Fruit fly (Drosophila melanogaster) S2 (cell line): ENCODE data around the gene CG1571.

ENCODE experiments used
- CG8478 ChIP-seq: fragments of >200 bp; optimal IDR thresholded peaks from 2 replicates; lab custom pipeline; 2018
- CTCF ChIP-seq, 2 experiments: fragments of >200 bp; optimal IDR thresholded peaks; 2 replicates each; lab custom pipeline; 2018

Gene CG1571

dm6 chrX:8062180-8062480 lies 13.5 kb upstream of the CG1571 start:
- TF ChIP-seq CG8478 (lab: Kevin White, UChicago), result no peak
- TF ChIP-seq CTCF (optimal IDR thresholded peaks at IDR 0.05; lab: Kevin White, UChicago), result no peak

DNA sequence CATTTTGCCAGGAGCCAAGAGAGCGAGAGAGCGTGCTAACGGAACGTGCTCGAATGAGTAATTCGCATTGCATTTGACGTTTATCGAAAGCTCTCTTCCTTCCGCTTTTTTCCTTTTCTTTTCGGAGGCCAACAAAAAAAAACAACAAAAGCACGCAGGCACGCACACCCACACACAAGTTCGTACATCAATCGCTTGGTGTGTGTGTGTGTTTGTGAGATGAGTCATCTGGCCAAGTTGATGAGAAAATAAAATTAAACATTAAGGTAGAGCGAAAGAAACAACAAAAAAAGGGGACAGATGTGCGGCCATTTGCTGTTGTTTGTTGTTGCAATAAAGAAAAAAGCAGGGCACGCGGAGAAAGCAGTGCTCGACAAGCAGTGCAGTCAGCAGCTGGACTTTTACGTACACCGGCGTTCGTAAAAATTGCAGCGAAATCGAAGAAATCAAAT lies 12.4 kb upstream of the CG1571 start:
- TF ChIP-seq CTCF (optimal IDR thresholded peaks at IDR 0.05; lab: Kevin White, UChicago), result no peak
- no peak for TF ChIP-seq CG8478 (lab: Kevin White, UChicago)

DNA sequence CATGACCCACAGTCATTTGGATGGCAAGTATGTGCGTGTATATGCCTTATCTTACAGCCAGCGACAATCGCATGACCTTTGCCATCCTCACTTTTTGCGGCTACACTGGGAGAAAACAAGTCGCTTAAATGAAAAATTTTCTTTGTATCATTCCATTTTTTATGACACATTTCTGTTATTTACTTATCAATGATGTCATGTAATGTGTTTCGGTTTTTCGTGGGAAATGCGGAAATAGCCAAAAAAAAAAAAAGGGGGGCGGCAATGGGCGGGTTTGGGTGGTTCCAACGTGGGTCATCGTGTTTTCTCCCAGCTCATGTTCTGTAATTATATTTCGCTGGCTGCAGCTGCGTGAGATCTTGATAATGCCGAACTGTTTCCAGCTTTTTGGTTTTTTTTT lies 4.5 kb downstream of the CG1571 start:
- no peak for TF ChIP-seq CG8478 (lab: Kevin White, UChicago)
- TF ChIP-seq CTCF (optimal IDR thresholded peaks at IDR 0.05; lab: Kevin White, UChicago), result no peak

DNA sequence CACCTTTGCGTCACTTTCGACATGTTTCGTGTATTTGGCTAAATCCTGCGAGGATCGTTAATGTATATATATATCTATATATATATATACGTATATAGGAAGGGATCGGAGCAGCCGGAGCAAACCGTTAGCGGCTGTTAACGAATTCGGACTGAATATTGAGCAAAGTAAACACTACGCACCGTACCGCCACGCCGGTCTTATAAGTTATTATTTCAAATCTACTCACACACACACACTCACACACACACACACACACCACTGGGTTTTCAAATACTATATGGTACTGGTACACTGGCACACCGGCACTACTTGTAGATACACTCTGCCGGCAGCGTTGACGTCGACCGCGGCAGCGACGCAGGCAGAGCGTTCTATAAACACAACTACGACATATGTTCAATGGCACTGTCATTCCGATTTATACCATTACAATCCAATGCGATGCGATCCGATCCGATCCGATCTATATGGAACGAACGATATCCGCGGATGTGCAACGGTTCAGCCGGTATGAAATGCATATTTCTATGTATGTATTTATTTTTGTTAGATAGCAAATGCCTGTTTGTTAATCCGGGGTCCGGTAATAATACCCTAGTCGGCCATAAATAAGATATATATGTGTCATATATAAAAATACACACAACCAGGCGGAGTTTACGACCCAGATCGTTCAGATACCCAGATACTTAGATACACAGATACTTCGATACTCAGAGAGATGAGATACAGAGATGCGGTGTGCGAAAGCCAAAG lies 5.9 kb downstream of the CG1571 start, which contains the start of gene Ldsdh1:
TSS of gene Ldsdh1 (minus strand) at position 179 of the 759 bp plus-strand sequence.
- TF ChIP-seq CG8478 (lab: Kevin White, UChicago) (no peak), CTCF (optimal IDR thresholded peaks at IDR 0.05; lab: Kevin White, UChicago) (no peak)

dm6 chrX:8087113-8087512 lies 11.4 kb downstream of the CG1571 start, which contains the start of gene CG2256:
TSS of gene CG2256 (minus strand) at chrX:8087213.
- TF ChIP-seq CTCF (optimal IDR thresholded peaks at IDR 0.05; lab: Kevin White, UChicago) (no peak), CG8478 (lab: Kevin White, UChicago) (no peak)

dm6 chrX:8091017-8091620 lies 15.4 kb downstream of the CG1571 start:
- TF ChIP-seq CG8478 (lab: Kevin White, UChicago) (no peak), CTCF (optimal IDR thresholded peaks at IDR 0.05; lab: Kevin White, UChicago) (no peak)

- TF ChIP-seq CG8478 (lab: Kevin White, UChicago) (no peak), CTCF (optimal IDR thresholded peaks at IDR 0.05; lab: Kevin White, UChicago) (no peak)
Observed at dm6 chrX:8092075-8092682, 16.5 kb downstream of the CG1571 start.

DNA sequence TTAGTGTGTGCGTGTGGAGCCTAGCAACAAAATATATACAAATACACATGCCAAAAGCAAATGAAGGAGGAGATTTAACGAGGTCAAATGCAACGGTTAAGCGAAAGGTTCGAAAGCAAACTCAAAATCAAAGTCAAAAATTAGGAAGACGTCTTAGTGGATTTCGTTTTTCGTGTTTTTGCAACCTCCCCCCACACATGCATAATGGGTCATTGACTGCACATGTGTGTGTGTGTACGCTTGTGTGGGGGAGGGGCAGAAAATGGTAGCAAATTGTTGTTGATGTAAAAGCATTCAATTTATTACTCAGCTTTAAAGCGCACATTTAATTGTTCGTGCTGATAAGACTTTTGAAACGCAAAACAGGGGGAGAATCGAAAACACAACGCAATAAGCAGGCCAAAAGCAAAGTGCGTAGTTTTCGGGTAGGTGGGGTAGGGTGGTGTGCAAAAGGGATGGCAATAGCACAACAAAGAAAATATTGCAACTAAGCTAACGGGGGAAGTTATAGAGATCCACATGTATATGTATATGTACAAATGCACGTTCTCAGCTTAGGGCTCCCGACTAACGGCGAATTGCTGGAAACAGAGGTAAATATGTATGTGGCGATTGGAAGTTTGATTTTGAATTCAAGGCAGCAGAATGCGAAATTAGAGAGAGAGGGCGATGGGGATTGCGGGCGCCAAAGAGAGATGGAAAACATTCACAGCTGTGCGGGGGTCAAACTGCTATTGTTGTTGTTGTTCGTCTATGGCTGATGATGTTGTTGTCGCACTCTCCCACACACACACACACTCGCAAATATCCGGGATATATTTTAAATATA lies 17.4 kb downstream of the CG1571 start:
- TF ChIP-seq CG8478 (lab: Kevin White, UChicago) (no peak), CTCF (optimal IDR thresholded peaks at IDR 0.05; lab: Kevin White, UChicago) (no peak)

DNA sequence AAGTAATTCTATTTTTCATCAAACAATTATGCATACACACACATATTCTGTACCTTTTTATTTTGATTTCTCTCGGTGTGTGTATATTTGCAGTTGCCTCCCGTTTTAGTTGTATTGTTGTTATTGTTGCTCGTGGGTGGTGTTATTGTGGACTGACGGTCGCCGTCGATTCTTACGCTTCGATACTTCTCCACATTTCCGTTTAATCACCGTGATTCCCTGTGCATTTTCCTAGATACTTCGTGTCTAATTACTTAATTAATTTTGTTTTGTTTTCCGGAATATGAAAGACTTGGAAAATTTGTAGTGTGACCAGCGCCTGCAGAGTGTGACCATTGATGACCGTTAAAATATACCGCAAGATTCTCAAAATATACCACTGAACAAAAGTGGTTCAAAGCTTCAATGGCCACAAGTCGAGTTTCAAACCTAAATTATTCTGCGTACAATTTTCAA lies 18.1 kb downstream of the CG1571 start, which contains the start of gene UbcE2H:
TSS of gene UbcE2H (minus strand) at position 343 of the 456 bp plus-strand sequence.
- TF ChIP-seq CTCF (optimal IDR thresholded peaks at IDR 0.05; lab: Kevin White, UChicago) (peak in 1 of 2 experiments; percentile 50), CG8478 (lab: Kevin White, UChicago) (no peak)

DNA sequence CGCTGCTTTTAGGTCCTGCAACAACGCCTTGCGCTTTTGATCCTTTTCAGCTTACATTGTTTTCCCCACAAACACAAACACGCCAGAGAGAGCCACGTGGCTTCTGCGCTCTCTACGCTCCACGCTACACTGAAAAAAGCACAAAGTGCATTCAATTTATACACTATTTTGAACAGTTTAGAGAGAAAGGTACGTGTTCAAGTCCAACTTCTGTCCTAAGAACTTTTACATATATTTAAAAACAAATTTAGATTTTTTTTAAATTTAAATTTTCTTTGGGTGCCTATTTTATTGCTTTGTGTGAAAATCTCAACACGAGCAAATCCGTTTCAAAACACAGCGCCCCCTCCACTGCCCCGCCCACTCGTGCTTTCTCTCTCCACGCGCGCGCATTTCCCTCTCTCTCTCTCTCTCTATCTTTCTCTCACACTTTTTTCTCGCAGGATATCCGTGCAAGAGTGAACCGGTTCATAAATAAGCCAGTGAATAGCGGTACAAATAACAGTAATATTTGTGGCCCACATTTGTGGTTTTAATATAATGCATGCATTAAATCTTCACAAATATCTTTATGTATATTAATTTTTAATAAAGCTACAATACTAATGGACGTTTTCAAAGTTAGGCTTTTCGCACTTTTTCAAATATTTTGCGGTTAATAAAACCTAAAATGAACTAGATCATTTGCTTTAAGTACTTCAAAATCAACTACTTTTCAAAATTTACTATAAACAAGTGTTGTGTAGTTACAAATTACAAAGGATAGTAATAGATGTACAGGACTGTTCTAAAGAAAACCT lies 24.5 kb downstream of the CG1571 start:
- no peak for TF ChIP-seq CG8478 (lab: Kevin White, UChicago)
- TF ChIP-seq CTCF (optimal IDR thresholded peaks at IDR 0.05; lab: Kevin White, UChicago), result no peak

- TF ChIP-seq CG8478 (lab: Kevin White, UChicago) (no peak), CTCF (optimal IDR thresholded peaks at IDR 0.05; lab: Kevin White, UChicago) (no peak)
Observed at dm6 chrX:8100826-8101079, 25.1 kb downstream of the CG1571 start.

DNA sequence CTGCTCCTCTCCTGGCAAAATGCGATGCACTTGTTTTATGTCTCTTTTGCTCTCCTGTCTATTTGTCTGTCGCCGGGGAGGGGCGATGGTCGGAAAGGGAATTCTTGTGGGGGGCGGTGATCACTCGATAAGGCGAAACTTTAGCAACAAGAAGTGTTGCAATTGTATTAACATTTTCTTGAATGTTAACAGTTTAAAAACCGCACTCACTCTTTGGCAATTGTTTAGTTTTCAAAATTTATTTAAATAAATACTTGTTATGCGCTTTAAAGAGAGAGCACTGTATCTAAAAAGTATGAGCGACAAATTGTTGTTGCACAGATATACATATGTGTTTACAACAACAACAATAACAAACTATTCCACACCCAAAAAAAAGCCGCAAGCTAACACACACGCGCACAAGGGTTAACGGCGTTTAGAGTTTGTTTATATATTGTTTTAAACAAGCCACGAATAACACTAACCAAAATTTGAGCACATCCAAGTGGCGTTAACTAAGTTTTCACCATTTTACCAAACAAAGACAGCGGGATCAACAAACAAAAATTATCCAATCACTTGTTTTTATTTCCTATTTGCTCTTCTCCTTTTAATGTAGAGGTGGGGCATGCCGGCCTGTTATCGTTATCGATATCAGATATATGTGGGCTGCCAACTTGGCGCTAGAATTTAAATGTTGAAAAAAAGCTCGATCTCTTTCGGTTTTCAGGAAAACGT lies 26.0 kb downstream of the CG1571 start, which contains the start of gene CG2258:
TSS of gene CG2258 (minus strand) at position 617 of the 720 bp plus-strand sequence.
- no peak for TF ChIP-seq CG8478 (lab: Kevin White, UChicago)
